Fruit fly (Drosophila melanogaster): ENCODE data around the gene CG5151.
A peak's percentile ranks its signal among the peaks of the same experiment; 100 is the strongest.

The CG5151 gene

dm6 chr3L:16160420-16161069 is 4.0 kb downstream of the CG5151 start:
- TF ChIP-seq noc (tag; optimal IDR thresholded peaks at IDR 0.05): peak; percentile 95

- peak; percentile 91 for TF ChIP-seq noc (tag; optimal IDR thresholded peaks at IDR 0.05)
These were observed 4.5 kb downstream of the CG5151 start for dm6 chr3L:16160073-16160398.

dm6 chr3L:16159161-16160072 is 5.1 kb downstream of the CG5151 start:
- peak; percentile 54 for TF ChIP-seq noc (tag; optimal IDR thresholded peaks at IDR 0.05)

- no peak for TF ChIP-seq noc (tag; optimal IDR thresholded peaks at IDR 0.05)
These were observed 6.2 kb downstream of the CG5151 start for dm6 chr3L:16158322-16158721.

dm6 chr3L:16157251-16158190 is 7.0 kb downstream of the CG5151 start:
- TF ChIP-seq noc (tag; optimal IDR thresholded peaks at IDR 0.05): no peak

dm6 chr3L:16156788-16157208 is 7.7 kb downstream of the CG5151 start:
- TF ChIP-seq noc (tag; optimal IDR thresholded peaks at IDR 0.05): no peak

dm6 chr3L:16155547-16155946 is 9.0 kb downstream of the CG5151 start:
- no peak for TF ChIP-seq noc (tag; optimal IDR thresholded peaks at IDR 0.05)

dm6 chr3L:16153650-16154049 is 10.9 kb downstream of the CG5151 start:
- TF ChIP-seq noc (tag; optimal IDR thresholded peaks at IDR 0.05): no peak

dm6 chr3L:16153089-16153488 is 11.4 kb downstream of the CG5151 start:
- no peak for TF ChIP-seq noc (tag; optimal IDR thresholded peaks at IDR 0.05)

dm6 chr3L:16151742-16152141 is 12.8 kb downstream of the CG5151 start:
- no peak for TF ChIP-seq noc (tag; optimal IDR thresholded peaks at IDR 0.05)

- TF ChIP-seq noc (tag; optimal IDR thresholded peaks at IDR 0.05): no peak
These were observed 13.5 kb downstream of the CG5151 start for dm6 chr3L:16150850-16151515.

- TF ChIP-seq noc (tag; optimal IDR thresholded peaks at IDR 0.05): no peak
These were observed 14.4 kb downstream of the CG5151 start for dm6 chr3L:16150161-16150538.

- peak; percentile 40 for TF ChIP-seq noc (tag; optimal IDR thresholded peaks at IDR 0.05)
These were observed 14.9 kb downstream of the CG5151 start for dm6 chr3L:16149418-16150160.

- no peak for TF ChIP-seq noc (tag; optimal IDR thresholded peaks at IDR 0.05)
These were observed 16.7 kb downstream of the CG5151 start for dm6 chr3L:16147819-16148236.

dm6 chr3L:16147325-16147724 is 17.2 kb downstream of the CG5151 start:
- no peak for TF ChIP-seq noc (tag; optimal IDR thresholded peaks at IDR 0.05)
